Worm (Caenorhabditis elegans) whole organism, L2 larva: ENCODE results near the gene Y37D8A.19.
A peak's percentile ranks its signal among the peaks of the same experiment; 100 is the strongest.

Experiments
- C34F6.9 ChIP-seq: fragments of 150-350 bp; optimal IDR thresholded peaks from 2 replicates; lab custom pipeline; 2014; ENCODE audit warnings: missing biosample characterization, missing genetic modification characterization
- R02D3.7 ChIP-seq: fragments of 150-350 bp; optimal IDR thresholded peaks from 2 replicates; lab custom pipeline; 2014; ENCODE audit warnings: missing biosample characterization, missing genetic modification characterization
- Y55F3AM.14 ChIP-seq: fragments of 200-800 bp; sonication (Bioruptor generic); optimal IDR thresholded peaks from 2 replicates; lab custom pipeline; 2018; ENCODE audit warnings: mild to moderate bottlenecking, missing genetic modification characterization, missing compliant biosample characterization
- ZK546.5 ChIP-seq: sonication (generic microtip); optimal IDR thresholded peaks from 2 replicates; lab custom pipeline; 2017; ENCODE audit warnings: missing biosample characterization, missing genetic modification characterization
- alr-1 ChIP-seq: fragments of 150-350 bp; optimal IDR thresholded peaks from 2 replicates; lab custom pipeline; 2014; ENCODE audit warnings: missing biosample characterization, missing genetic modification characterization
- aly-2 ChIP-seq: fragments of 150-350 bp; optimal IDR thresholded peaks from 2 replicates; lab custom pipeline; 2014; ENCODE audit warnings: missing biosample characterization, missing genetic modification characterization
- ama-1 ChIP-seq: fragments of 150-350 bp; optimal IDR thresholded peaks from 2 replicates; lab custom pipeline; 2018; ENCODE audit warnings: inconsistent platforms
- blmp-1 ChIP-seq: sonication (generic microtip); optimal IDR thresholded peaks from 2 replicates; lab custom pipeline; 2017; ENCODE audit warnings: missing genetic modification characterization, mild to moderate bottlenecking, missing compliant biosample characterization, antibody characterized with exemption, moderate library complexity; ENCODE audit not compliant: insufficient read depth
- ceh-16 ChIP-seq: fragments of 150-350 bp; optimal IDR thresholded peaks from 2 replicates; lab custom pipeline; 2014; ENCODE audit warnings: missing biosample characterization, missing genetic modification characterization
- ceh-82 ChIP-seq: fragments of 150-350 bp; optimal IDR thresholded peaks from 2 replicates; lab custom pipeline; 2014; ENCODE audit warnings: missing biosample characterization, missing genetic modification characterization
- crh-2 ChIP-seq: sonication (generic microtip); optimal IDR thresholded peaks from 2 replicates; lab custom pipeline; 2017; ENCODE audit warnings: missing biosample characterization, missing genetic modification characterization
- dmd-4 ChIP-seq: sonication (generic microtip); optimal IDR thresholded peaks from 2 replicates; lab custom pipeline; 2017; ENCODE audit warnings: missing biosample characterization, missing genetic modification characterization
- egl-27 ChIP-seq: sonication (generic microtip); optimal IDR thresholded peaks from 3 replicates; lab custom pipeline; 2017; ENCODE audit warnings: missing biosample characterization, missing genetic modification reagents, missing genetic modification characterization
- elt-1 ChIP-seq: fragments of 150-350 bp; optimal IDR thresholded peaks from 2 replicates; lab custom pipeline; 2014; ENCODE audit warnings: missing biosample characterization, missing genetic modification characterization
- elt-3 ChIP-seq: sonication (generic microtip); optimal IDR thresholded peaks from 2 replicates; lab custom pipeline; 2017; ENCODE audit warnings: missing biosample characterization, missing genetic modification characterization
- fos-1 ChIP-seq: fragments of 150-350 bp; optimal IDR thresholded peaks from 2 replicates; lab custom pipeline; 2014; ENCODE audit warnings: missing biosample characterization, missing genetic modification characterization
- gmeb-1 ChIP-seq: fragments of 150-350 bp; optimal IDR thresholded peaks from 2 replicates; lab custom pipeline; 2014; ENCODE audit warnings: missing biosample characterization, missing genetic modification characterization
- lin-11 ChIP-seq: fragments of 150-350 bp; sonication (generic microtip); optimal IDR thresholded peaks from 2 replicates; lab custom pipeline; 2014; ENCODE audit warnings: missing biosample characterization, missing genetic modification characterization, inconsistent platforms, mixed read lengths
- lin-13 ChIP-seq: fragments of 150-350 bp; optimal IDR thresholded peaks from 2 replicates; lab custom pipeline; 2014; ENCODE audit warnings: missing biosample characterization, missing genetic modification reagents, missing genetic modification characterization
- lin-39 ChIP-seq: fragments of 150-350 bp; optimal IDR thresholded peaks from 2 replicates; lab custom pipeline; 2014; ENCODE audit warnings: missing biosample characterization, missing genetic modification reagents, missing genetic modification characterization
- lsy-2 ChIP-seq, 2 experiments: fragments of 150-350 bp in 1 of 2; sonication (generic microtip) in 1 of 2; optimal IDR thresholded peaks; 2 replicates each; lab custom pipeline; 2014 to 2017; ENCODE audit warnings: missing biosample characterization in 2 of 2, missing genetic modification characterization in 2 of 2
- mab-5 ChIP-seq: fragments of 150-350 bp; optimal IDR thresholded peaks from 2 replicates; lab custom pipeline; 2014; ENCODE audit warnings: missing biosample characterization, missing genetic modification characterization
- mbf-1 ChIP-seq: sonication (generic microtip); optimal IDR thresholded peaks from 2 replicates; lab custom pipeline; 2017; ENCODE audit warnings: missing biosample characterization, missing genetic modification characterization
- mdl-1 ChIP-seq, 2 experiments: fragments of 150-350 bp in 1 of 2; sonication (generic microtip) in 1 of 2; optimal IDR thresholded peaks; 2 replicates each; lab custom pipeline; 2017; ENCODE audit warnings: missing biosample characterization in 2 of 2, missing genetic modification characterization in 2 of 2
- nhr-10 ChIP-seq: sonication (generic microtip); optimal IDR thresholded peaks from 2 replicates; lab custom pipeline; 2017; ENCODE audit warnings: missing biosample characterization, missing genetic modification characterization
- nhr-11 ChIP-seq: fragments of 150-350 bp; optimal IDR thresholded peaks from 2 replicates; lab custom pipeline; 2014; ENCODE audit warnings: missing biosample characterization, missing genetic modification characterization
- nhr-12 ChIP-seq: fragments of 150-350 bp; optimal IDR thresholded peaks from 2 replicates; lab custom pipeline; 2014; ENCODE audit warnings: missing biosample characterization, missing genetic modification characterization
- nhr-129 ChIP-seq: fragments of 150-350 bp; optimal IDR thresholded peaks from 2 replicates; lab custom pipeline; 2014; ENCODE audit warnings: missing biosample characterization, missing genetic modification characterization
- nhr-21 ChIP-seq: fragments of 150-350 bp; optimal IDR thresholded peaks from 2 replicates; lab custom pipeline; 2014; ENCODE audit warnings: missing biosample characterization, missing genetic modification characterization
- nhr-23 ChIP-seq: fragments of 150-350 bp; optimal IDR thresholded peaks from 2 replicates; lab custom pipeline; 2014; ENCODE audit warnings: missing biosample characterization, missing genetic modification reagents, missing genetic modification characterization
- nhr-237 ChIP-seq: fragments of 150-350 bp; optimal IDR thresholded peaks from 2 replicates; lab custom pipeline; 2014; ENCODE audit warnings: missing biosample characterization, missing genetic modification characterization
- nhr-25 ChIP-seq: fragments of 150-350 bp; sonication (generic microtip); optimal IDR thresholded peaks from 3 replicates; lab custom pipeline; 2014; ENCODE audit warnings: missing biosample characterization, missing genetic modification characterization
- nhr-6 ChIP-seq: fragments of 150-350 bp; optimal IDR thresholded peaks from 2 replicates; lab custom pipeline; 2014; ENCODE audit warnings: missing biosample characterization, missing genetic modification characterization
- nhr-77 ChIP-seq: fragments of 150-350 bp; optimal IDR thresholded peaks from 2 replicates; lab custom pipeline; 2014; ENCODE audit warnings: missing biosample characterization, missing genetic modification characterization
- peb-1 ChIP-seq: fragments of 150-350 bp; optimal IDR thresholded peaks from 2 replicates; lab custom pipeline; 2014; ENCODE audit warnings: missing biosample characterization, missing genetic modification characterization
- sem-4 ChIP-seq: fragments of 150-350 bp; optimal IDR thresholded peaks from 2 replicates; lab custom pipeline; 2014; ENCODE audit warnings: missing biosample characterization, missing genetic modification reagents, missing genetic modification characterization
- skn-1 ChIP-seq: sonication (generic microtip); optimal IDR thresholded peaks from 2 replicates; lab custom pipeline; 2017; ENCODE audit warnings: missing biosample characterization, missing genetic modification characterization
- sma-3 ChIP-seq: sonication (generic microtip); optimal IDR thresholded peaks from 2 replicates; lab custom pipeline; 2016; ENCODE audit warnings: missing genetic modification reagents, missing genetic modification characterization, missing compliant biosample characterization
- sma-9 ChIP-seq, 2 experiments: fragments of 150-350 bp in 1 of 2; sonication (generic microtip) in 1 of 2; optimal IDR thresholded peaks; 2 replicates each; lab custom pipeline; 2014 to 2016; ENCODE audit warnings: missing genetic modification characterization in 2 of 2, mild to moderate bottlenecking in 1 of 2, missing biosample characterization in 1 of 2, missing compliant biosample characterization in 1 of 2, missing genetic modification reagents in 1 of 2, moderate library complexity in 1 of 2
- snpc-4 ChIP-seq: fragments of 150-350 bp; optimal IDR thresholded peaks from 2 replicates; lab custom pipeline; 2014; ENCODE audit warnings: missing biosample characterization, missing genetic modification characterization
- unc-39 ChIP-seq: fragments of 150-350 bp; optimal IDR thresholded peaks from 2 replicates; lab custom pipeline; 2014; ENCODE audit warnings: missing biosample characterization, missing genetic modification characterization
- unc-55 ChIP-seq: fragments of 150-350 bp; sonication (generic microtip); optimal IDR thresholded peaks from 3 replicates; lab custom pipeline; 2014; ENCODE audit warnings: missing biosample characterization, missing genetic modification reagents, missing genetic modification characterization
- unc-62 ChIP-seq: fragments of 150-350 bp; optimal IDR thresholded peaks from 2 replicates; lab custom pipeline; 2014; ENCODE audit warnings: missing biosample characterization, missing genetic modification reagents, missing genetic modification characterization
- zag-1 ChIP-seq: fragments of 150-350 bp; optimal IDR thresholded peaks from 2 replicates; lab custom pipeline; 2014; ENCODE audit warnings: missing biosample characterization, missing genetic modification characterization
- ztf-1 ChIP-seq: fragments of 200-800 bp; sonication (Bioruptor generic); conservative IDR thresholded peaks from 2 replicates; pipeline ENCODE4 v1.3.6; 2022; ENCODE audit warnings: missing genetic modification characterization, missing compliant biosample characterization
- ztf-11 ChIP-seq: sonication (generic microtip); optimal IDR thresholded peaks from 2 replicates; lab custom pipeline; 2017; ENCODE audit warnings: missing biosample characterization, missing genetic modification characterization
- ztf-4 ChIP-seq: fragments of 150-350 bp; optimal IDR thresholded peaks from 2 replicates; lab custom pipeline; 2014; ENCODE audit warnings: missing biosample characterization, missing genetic modification characterization

Y37D8A.19 gene

ce11 chrIII:12894207-12894606 is 35.5 kb upstream of the Y37D8A.19 start:
- TF ChIP-seq lin-39 (tag; lab: Kevin White, UChicago) = no peak
- TF ChIP-seq lin-13 (GFP tag; lab: Kevin White, UChicago) = no peak
- TF ChIP-seq mab-5 (tag; lab: Kevin White, UChicago) = no peak
- TF ChIP-seq nhr-6 = no peak
- TF ChIP-seq nhr-129 (tag; lab: Kevin White, UChicago) = no peak
- no peak for TF ChIP-seq lsy-2 (tag; optimal IDR thresholded peaks at IDR 0.05; lab: Kevin White, UChicago)
- no peak for TF ChIP-seq crh-2 (tag; lab: Kevin White, UChicago)
- no peak for TF ChIP-seq egl-27 (tag; lab: Kevin White, UChicago)
- TF ChIP-seq sma-9 (GFP tag; optimal IDR thresholded peaks at IDR 0.05; lab: Kevin White, UChicago) = no peak
- TF ChIP-seq sma-9 (tag; optimal IDR thresholded peaks at IDR 0.05; lab: Kevin White, UChicago) = no peak
- TF ChIP-seq nhr-10 (tag; lab: Kevin White, UChicago) = no peak
- TF ChIP-seq nhr-23 (tag; lab: Kevin White, UChicago) = no peak
- no peak for TF ChIP-seq elt-3 (tag; lab: Kevin White, UChicago)

ce11 chrIII:12904052-12904451 is 25.6 kb upstream of the Y37D8A.19 start:
- no peak for TF ChIP-seq nhr-6
- peak; percentile 76 for TF ChIP-seq mab-5 (tag; lab: Kevin White, UChicago)

ce11 chrIII:12904987-12905541 is 24.6 kb upstream of the Y37D8A.19 start, which contains the start of gene cox-5A:
TSS of gene cox-5A (plus strand) at chrIII:12905491.
- TF ChIP-seq nhr-77 (tag; lab: Kevin White, UChicago) = peak; percentile 90
- no peak for TF ChIP-seq nhr-11 (tag; lab: Kevin White, UChicago)
- peak; percentile 100 for TF ChIP-seq unc-55 (GFP tag; lab: Kevin White, UChicago)
- TF ChIP-seq mbf-1 (tag; lab: Kevin White, UChicago) = peak; percentile 57
- no peak for TF ChIP-seq unc-39 (tag; lab: Kevin White, UChicago)
- TF ChIP-seq nhr-129 (tag; lab: Kevin White, UChicago) = peak; percentile 97
- peak; percentile 82 to 92 for TF ChIP-seq mdl-1 (tag; optimal IDR thresholded peaks at IDR 0.05; lab: Kevin White, UChicago)
- TF ChIP-seq aly-2 (tag; lab: Kevin White, UChicago) = peak; percentile 62
- TF ChIP-seq egl-27 (tag; lab: Kevin White, UChicago) = peak; percentile 97
- peak; percentile 89 for TF ChIP-seq blmp-1 (tag; lab: Kevin White, UChicago)
- TF ChIP-seq nhr-237 (tag; lab: Kevin White, UChicago) = peak; percentile 89
- TF ChIP-seq C34F6.9 (tag; lab: Kevin White, UChicago) = peak; percentile 100
- peak; percentile 99 for TF ChIP-seq nhr-25
- peak; percentile 98 for TF ChIP-seq mab-5 (tag; lab: Kevin White, UChicago)
- no peak for TF ChIP-seq nhr-23 (tag; lab: Kevin White, UChicago)
- peak; percentile 100 for TF ChIP-seq sem-4 (tag; lab: Kevin White, UChicago)
- peak; percentile 94 for TF ChIP-seq ceh-82 (tag; lab: Kevin White, UChicago)
- TF ChIP-seq ztf-4 (tag; lab: Kevin White, UChicago) = peak; percentile 99
- no peak for TF ChIP-seq alr-1
- TF ChIP-seq lin-13 (GFP tag; lab: Kevin White, UChicago) = peak; percentile 99
- no peak for TF ChIP-seq elt-3 (tag; lab: Kevin White, UChicago)
- peak; percentile 99 for TF ChIP-seq nhr-6
- peak; percentile 85 for TF ChIP-seq R02D3.7 (tag; lab: Kevin White, UChicago)
- no peak for TF ChIP-seq elt-1 (tag; lab: Kevin White, UChicago)
- TF ChIP-seq crh-2 (tag; lab: Kevin White, UChicago) = peak; percentile 99
- peak; percentile 100 for TF ChIP-seq sma-3
- TF ChIP-seq gmeb-1 = peak; percentile 100
- peak; percentile 92 for TF ChIP-seq snpc-4 (tag; lab: Kevin White, UChicago)
- TF ChIP-seq ceh-16 = peak; percentile 93
- TF ChIP-seq ZK546.5 (tag; lab: Kevin White, UChicago) = peak; percentile 88
- no peak for TF ChIP-seq lin-39 (tag; lab: Kevin White, UChicago)
- TF ChIP-seq unc-62 (GFP tag; lab: Kevin White, UChicago) = peak; percentile 94
- peak; percentile 87 for TF ChIP-seq skn-1 (tag; lab: Kevin White, UChicago)
- TF ChIP-seq sma-9 (GFP tag; optimal IDR thresholded peaks at IDR 0.05; lab: Kevin White, UChicago) = peak; percentile 99
- TF ChIP-seq sma-9 (tag; optimal IDR thresholded peaks at IDR 0.05; lab: Kevin White, UChicago) = no peak
- TF ChIP-seq ztf-11 (tag; lab: Kevin White, UChicago) = peak; percentile 17
- TF ChIP-seq peb-1 = no peak
- TF ChIP-seq fos-1 (tag; lab: Kevin White, UChicago) = peak; percentile 100
- peak; percentile 97; the same call in 1 of the 2 replicates for TF ChIP-seq ztf-1 (GFP tag; lab: Robert Waterston, UW)
- peak; percentile 100 for TF ChIP-seq lsy-2 (tag; optimal IDR thresholded peaks at IDR 0.05; lab: Kevin White, UChicago)
- TF ChIP-seq dmd-4 (tag; lab: Kevin White, UChicago) = peak; percentile 72
- peak; percentile 85 for TF ChIP-seq ama-1 (lab: Kevin White, UChicago)
- TF ChIP-seq nhr-10 (tag; lab: Kevin White, UChicago) = peak; percentile 95
- peak; percentile 83 for TF ChIP-seq nhr-12 (tag; lab: Kevin White, UChicago)
- TF ChIP-seq nhr-21 (tag; lab: Kevin White, UChicago) = peak; percentile 99
- TF ChIP-seq lin-11 (tag; lab: Kevin White, UChicago) = peak; percentile 99
- peak; percentile 96 for TF ChIP-seq zag-1 (tag; lab: Kevin White, UChicago)
- peak; percentile 98 for TF ChIP-seq Y55F3AM.14 (GFP tag; lab: Kevin White, UChicago)
